Worm (Caenorhabditis elegans) whole organism, young adult: ENCODE data around the gene F07E5.7.
"Not testable (repeated sequence)": the region's sequence is repeated elsewhere in the genome, so short reads cannot be mapped to it uniquely, and the experiment has no call there.

Experiments
- B0019.2 ChIP-seq: fragments of 200-800 bp; sonication (Bioruptor generic); conservative IDR thresholded peaks from 2 replicates; pipeline ENCODE4 v1.3.6; 2022; ENCODE audit warnings: missing genetic modification reagents, missing genetic modification characterization, missing compliant biosample characterization
- B0035.1 ChIP-seq: sonication (generic microtip); optimal IDR thresholded peaks from 2 replicates; lab custom pipeline; 2016; ENCODE audit warnings: missing genetic modification characterization, mild to moderate bottlenecking, missing compliant biosample characterization, missing genotype, missing genetic modification reagents
- B0261.1 ChIP-seq: sonication (generic microtip); optimal IDR thresholded peaks from 2 replicates; lab custom pipeline; 2016; ENCODE audit warnings: mild to moderate bottlenecking, missing genetic modification characterization, moderate library complexity, missing compliant biosample characterization
- B0336.3 ChIP-seq: fragments of 200-800 bp; sonication (Bioruptor generic); IDR thresholded peaks from 2 replicates; pipeline ENCODE4 v1.3.6; 2022; ENCODE audit warnings: missing genetic modification characterization, missing compliant biosample characterization
- D2030.7 ChIP-seq: fragments of 200-800 bp; sonication (Bioruptor generic); IDR thresholded peaks from 2 replicates; pipeline ENCODE4 v1.3.6; 2022; ENCODE audit warnings: missing genetic modification reagents, missing genetic modification characterization, missing compliant biosample characterization
- F39B2.1 ChIP-seq: fragments of 200-800 bp; sonication (Bioruptor generic); IDR thresholded peaks from 2 replicates; pipeline ENCODE4 v1.3.6; 2022; ENCODE audit warnings: missing genetic modification reagents, missing genetic modification characterization, missing compliant biosample characterization
- F57C9.4 ChIP-seq: sonication (generic microtip); optimal IDR thresholded peaks from 2 replicates; lab custom pipeline; 2017; ENCODE audit warnings: mild to moderate bottlenecking, missing genetic modification characterization, missing compliant biosample characterization
- K11D2.4 ChIP-seq: fragments of 200-800 bp; sonication (Bioruptor generic); IDR thresholded peaks from 2 replicates; pipeline ENCODE4 v1.3.6; 2022; ENCODE audit warnings: missing genetic modification reagents, missing genetic modification characterization, missing compliant biosample characterization
- Y56A3A.18 ChIP-seq: fragments of 200-800 bp; sonication (Bioruptor generic); IDR thresholded peaks from 2 replicates; pipeline ENCODE4 v1.3.6; 2022; ENCODE audit warnings: missing genetic modification reagents, missing genetic modification characterization, missing compliant biosample characterization
- Y95B8A.8 ChIP-seq: fragments of 200-800 bp; sonication (Bioruptor generic); IDR thresholded peaks from 2 replicates; pipeline ENCODE4 v1.3.6; 2022; ENCODE audit warnings: missing genetic modification reagents, missing genetic modification characterization, missing compliant biosample characterization
- akir-1 ChIP-seq: fragments of 200-800 bp; sonication (Bioruptor generic); optimal IDR thresholded peaks from 2 replicates; lab custom pipeline; 2018; ENCODE audit warnings: mild to moderate bottlenecking, missing genetic modification characterization, moderate library complexity, missing compliant biosample characterization
- aptf-3 ChIP-seq: fragments of 200-800 bp; sonication (Bioruptor generic); IDR thresholded peaks from 2 replicates; pipeline ENCODE4 v1.3.6; 2022; ENCODE audit warnings: missing genetic modification characterization, missing compliant biosample characterization
- athp-1 ChIP-seq: sonication (generic microtip); optimal IDR thresholded peaks from 2 replicates; lab custom pipeline; 2017; ENCODE audit warnings: mild to moderate bottlenecking, missing genetic modification characterization, missing compliant biosample characterization
- attf-3 ChIP-seq: fragments of 200-800 bp; sonication (Bioruptor generic); conservative IDR thresholded peaks from 2 replicates; pipeline ENCODE4 v1.3.6; 2022; ENCODE audit warnings: missing genetic modification reagents, missing genetic modification characterization, missing compliant biosample characterization
- ccch-3 ChIP-seq: fragments of 200-800 bp; sonication (Bioruptor generic); optimal IDR thresholded peaks from 2 replicates; lab custom pipeline; 2018; ENCODE audit warnings: mild to moderate bottlenecking, missing genetic modification characterization, missing compliant biosample characterization
- dpff-1 ChIP-seq: sonication (generic microtip); optimal IDR thresholded peaks from 2 replicates; lab custom pipeline; 2017; ENCODE audit warnings: mild to moderate bottlenecking, missing genetic modification characterization, missing compliant biosample characterization
- efl-1 ChIP-seq: fragments of 150-350 bp; optimal IDR thresholded peaks from 2 replicates; lab custom pipeline; 2014; ENCODE audit warnings: missing biosample characterization, missing genetic modification reagents, missing genetic modification characterization
- hlh-26 ChIP-seq: fragments of 200-800 bp; sonication (Bioruptor generic); conservative IDR thresholded peaks from 2 replicates; pipeline ENCODE4 v1.3.6; 2022; ENCODE audit warnings: missing genetic modification reagents, missing genetic modification characterization, missing compliant biosample characterization
- lin-26 ChIP-seq: fragments of 200-800 bp; sonication (Bioruptor generic); IDR thresholded peaks from 2 replicates; pipeline ENCODE4 v1.3.6; 2022; ENCODE audit warnings: missing genetic modification reagents, missing genetic modification characterization, missing compliant biosample characterization
- lsl-1 ChIP-seq: fragments of 200-800 bp; sonication (Bioruptor generic); optimal IDR thresholded peaks from 2 replicates; lab custom pipeline; 2018; ENCODE audit warnings: mild to moderate bottlenecking, missing genetic modification characterization, moderate library complexity, missing compliant biosample characterization
- madf-6 ChIP-seq: fragments of 200-800 bp; sonication (Bioruptor generic); IDR thresholded peaks from 2 replicates; pipeline ENCODE4 v1.3.6; 2022; ENCODE audit warnings: missing genetic modification reagents, missing genetic modification characterization, missing compliant biosample characterization
- madf-8 ChIP-seq: fragments of 200-800 bp; sonication (Bioruptor generic); conservative IDR thresholded peaks from 2 replicates; pipeline ENCODE4 v1.3.6; 2022; ENCODE audit warnings: missing genetic modification reagents, missing genetic modification characterization, missing compliant biosample characterization
- mel-28 ChIP-seq: sonication (generic microtip); optimal IDR thresholded peaks from 2 replicates; lab custom pipeline; 2016; ENCODE audit warnings: borderline replicate concordance, mild to moderate bottlenecking, missing genetic modification characterization, missing compliant biosample characterization
- nhr-80 ChIP-seq: sonication (generic microtip); optimal IDR thresholded peaks from 2 replicates; lab custom pipeline; 2016; ENCODE audit warnings: missing genetic modification characterization, missing compliant biosample characterization
- pbrm-1 ChIP-seq: fragments of 200-800 bp; sonication (Bioruptor generic); IDR thresholded peaks from 2 replicates; pipeline ENCODE4 v1.3.6; 2022; ENCODE audit warnings: missing genetic modification reagents, missing genetic modification characterization, missing compliant biosample characterization
- rcor-1 ChIP-seq: fragments of 200-800 bp; sonication (Bioruptor generic); IDR thresholded peaks from 2 replicates; pipeline ENCODE4 v1.3.6; 2022; ENCODE audit warnings: missing genetic modification reagents, missing genetic modification characterization, missing compliant biosample characterization
- repo-1 ChIP-seq: sonication (generic microtip); optimal IDR thresholded peaks from 2 replicates; lab custom pipeline; 2017; ENCODE audit warnings: mild to moderate bottlenecking, missing genetic modification characterization, missing compliant biosample characterization
- rpc-1 ChIP-seq, 2 experiments: fragments of 150-350 bp in 1 of 2; sonication (generic microtip) in 1 of 2; optimal IDR thresholded peaks; 2 replicates each; lab custom pipeline; 2014 to 2018; ENCODE audit warnings: missing biosample characterization in 1 of 2, missing genetic modification characterization in 1 of 2, missing genetic modification reagents in 1 of 2, missing genotype in 1 of 2
- tbp1 ChIP-seq: fragments of 200-800 bp; sonication (Bioruptor generic); optimal IDR thresholded peaks from 2 replicates; lab custom pipeline; 2018; ENCODE audit warnings: mild to moderate bottlenecking, missing genetic modification characterization, missing compliant biosample characterization
- tbx-9 ChIP-seq: sonication (generic microtip); optimal IDR thresholded peaks from 2 replicates; lab custom pipeline; 2016; ENCODE audit warnings: borderline replicate concordance, missing genetic modification characterization, inconsistent platforms, missing compliant biosample characterization
- zfh-2 ChIP-seq: fragments of 200-800 bp; sonication (Bioruptor generic); conservative IDR thresholded peaks from 2 replicates; pipeline ENCODE4 v1.3.6; 2022; ENCODE audit warnings: missing genetic modification reagents, missing genetic modification characterization, missing compliant biosample characterization
- ztf-6 ChIP-seq: fragments of 200-800 bp; sonication (Bioruptor generic); IDR thresholded peaks from 2 replicates; pipeline ENCODE4 v1.3.6; 2022; ENCODE audit warnings: missing genetic modification reagents, missing genetic modification characterization, missing compliant biosample characterization

Gene F07E5.7

DNA sequence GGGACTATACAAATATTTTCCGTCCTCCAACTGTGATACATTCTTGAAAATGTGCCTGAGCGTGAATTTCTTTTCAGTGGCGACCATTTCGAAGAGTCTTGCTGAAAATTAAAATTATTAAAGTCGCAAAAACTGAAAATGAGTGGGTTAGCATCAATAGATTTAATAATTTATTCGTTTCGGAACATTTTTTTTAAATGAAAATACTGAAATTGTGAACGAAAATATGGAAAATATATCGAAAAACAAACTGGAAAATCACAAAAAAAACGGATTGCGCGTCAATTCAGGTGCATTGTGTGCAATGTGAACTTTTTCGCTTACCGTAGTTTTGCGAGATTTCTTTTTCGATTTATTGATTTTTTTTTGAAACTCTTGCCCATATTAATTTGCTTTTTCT is 39.5 kb downstream of the F07E5.7 start, which contains the start of gene bath-5:
Gene bath-5, minus strand, starts transcription at position 101 of the 400 bp plus-strand sequence.
- no peak for TF ChIP-seq B0261.1 (tag; lab: Kevin White, UChicago)
- TF ChIP-seq rpc-1 (optimal IDR thresholded peaks at IDR 0.05; lab: Kevin White, UChicago) = no peak
- TF ChIP-seq rpc-1 (tag; optimal IDR thresholded peaks at IDR 0.05; lab: Kevin White, UChicago) = no peak
- TF ChIP-seq akir-1 = no peak
- peak; percentile 42; the same call in 1 of the 2 replicates for TF ChIP-seq madf-6 (GFP tag; lab: Robert Waterston, UW)
- peak; percentile 82 for TF ChIP-seq lsl-1 (GFP tag; lab: Kevin White, UChicago)
- peak; percentile 40; the same call in 1 of the 2 replicates for TF ChIP-seq D2030.7

- no peak for TF ChIP-seq mel-28
- peak; percentile 57 for TF ChIP-seq lsl-1 (GFP tag; lab: Kevin White, UChicago)
- TF ChIP-seq athp-1 = peak; percentile 15
Observed at ce11 chrII:2030367-2030766, 41.0 kb downstream of the F07E5.7 start, which contains the start of gene bath-3. Gene bath-3, minus strand, starts transcription at chrII:2030467.

ce11 chrII:2028712-2029111 is 42.6 kb downstream of the F07E5.7 start, which contains the start of gene bath-1:
Gene bath-1, minus strand, starts transcription at chrII:2028812.
- TF ChIP-seq F39B2.1 (GFP tag; lab: Robert Waterston, UW) = no peak
- peak; percentile 39 for TF ChIP-seq lsl-1 (GFP tag; lab: Kevin White, UChicago)
- TF ChIP-seq, all 124 proteins: peak for 1

DNA sequence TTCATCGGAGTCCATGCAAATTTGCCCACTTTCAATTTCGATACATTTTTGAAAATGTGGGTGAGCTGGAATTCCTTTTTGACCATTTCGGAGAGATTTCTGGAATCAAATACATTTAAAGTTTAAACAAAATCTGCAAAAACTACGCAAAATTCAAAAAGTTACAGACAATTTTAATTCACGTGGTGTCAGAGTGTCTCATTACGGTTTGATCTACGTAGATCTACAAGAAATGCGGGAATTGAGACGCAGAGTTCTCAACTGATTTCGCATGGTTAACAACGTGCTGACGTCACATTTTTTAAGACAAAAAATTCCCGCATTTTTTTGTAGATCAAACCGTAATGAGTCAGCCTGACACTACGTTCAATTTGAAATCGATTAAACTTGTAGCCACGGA is 44.8 kb downstream of the F07E5.7 start, which contains the start of gene bath-21:
Gene bath-21, minus strand, starts transcription at position 101 of the 400 bp plus-strand sequence.
- TF ChIP-seq dpff-1 (tag; lab: Kevin White, UChicago) (no peak), Y95B8A.8 (no peak), lin-26 (no peak), Y56A3A.18 (GFP tag; lab: Robert Waterston, UW) (no peak), hlh-26 (no peak), zfh-2 (GFP tag; lab: Robert Waterston, UW) (no peak), madf-8 (no peak), F57C9.4 (tag; lab: Kevin White, UChicago) (no peak), B0019.2 (no peak), attf-3 (GFP tag; lab: Robert Waterston, UW) (no peak), ccch-3 (GFP tag; lab: Kevin White, UChicago) (no peak), B0336.3 (GFP tag; lab: Robert Waterston, UW) (no peak), ztf-6 (no peak), nhr-80 (tag; lab: Kevin White, UChicago) (no peak), tbx-9 (no peak), K11D2.4 (GFP tag; lab: Robert Waterston, UW) (no peak), aptf-3 (GFP tag; lab: Robert Waterston, UW) (no peak), pbrm-1 (no peak), rcor-1 (GFP tag; lab: Robert Waterston, UW) (no peak)

ce11 chrII:2024652-2025051 is 46.7 kb downstream of the F07E5.7 start:
- TF ChIP-seq tbp1 = peak; percentile 65
- not testable (repeated sequence) for TF ChIP-seq rpc-1 (optimal IDR thresholded peaks at IDR 0.05; lab: Kevin White, UChicago)
- TF ChIP-seq rpc-1 (tag; optimal IDR thresholded peaks at IDR 0.05; lab: Kevin White, UChicago) = peak; percentile 28
- peak; percentile 62; the same call in 1 of the 2 replicates for TF ChIP-seq lin-26

ce11 chrII:2023514-2023913 is 47.8 kb downstream of the F07E5.7 start, which contains the start of gene cya-2:
Gene cya-2, minus strand, starts transcription at chrII:2023614.
- TF ChIP-seq repo-1; B0035.1; efl-1 (GFP tag; lab: Kevin White, UChicago): not testable (repeated sequence)
- TF ChIP-seq, all 124 proteins: peak for 0; not testable (repeated sequence) for 124
